Fruit fly (Drosophila melanogaster) whole organism, embryonic: Measurements from ENCODE around the gene lectin-28C.
A peak's percentile ranks its signal among the peaks of the same experiment; 100 is the strongest.

Experiments used
- Ada2b ChIP-seq: fragments of 200-800 bp; sonication (Bioruptor generic); IDR thresholded peaks from 2 replicates; pipeline ENCODE4 v1.3.6; 2022; ENCODE audit warnings: missing biosample characterization, missing genetic modification characterization
- Aef1 ChIP-seq: fragments of 200-800 bp; sonication (Bioruptor generic); IDR thresholded peaks from 3 replicates; pipeline ENCODE4 v1.3.6; 2022; ENCODE audit warnings: missing biosample characterization, missing genetic modification characterization
- B-H2 ChIP-seq: fragments of 200-800 bp; sonication (Bioruptor generic); optimal IDR thresholded peaks from 2 replicates; lab custom pipeline; 2018; ENCODE audit warnings: missing biosample characterization, mild to moderate bottlenecking, missing genetic modification characterization
- CG12391 ChIP-seq: fragments of 200-800 bp; sonication (Bioruptor generic); optimal IDR thresholded peaks from 3 replicates; lab custom pipeline; 2018; ENCODE audit warnings: missing biosample characterization, mild to moderate bottlenecking, missing genetic modification characterization, moderate library complexity
- CG13775 ChIP-seq: fragments of 200-800 bp; sonication (Bioruptor generic); optimal IDR thresholded peaks from 3 replicates; lab custom pipeline; 2017; ENCODE audit warnings: missing biosample characterization, mild to moderate bottlenecking, missing genetic modification characterization
- CG13894 ChIP-seq: fragments of 200-800 bp; sonication (Bioruptor generic); optimal IDR thresholded peaks from 3 replicates; lab custom pipeline; 2018; ENCODE audit warnings: missing biosample characterization, mild to moderate bottlenecking, missing genetic modification characterization, moderate library complexity
- CG15011 ChIP-seq: fragments of 200-800 bp; sonication (Bioruptor generic); optimal IDR thresholded peaks from 3 replicates; lab custom pipeline; 2018; ENCODE audit warnings: missing biosample characterization, mild to moderate bottlenecking, missing genetic modification characterization
- CG16813 ChIP-seq: fragments of 200-800 bp; sonication (Bioruptor generic); IDR thresholded peaks from 3 replicates; pipeline ENCODE4 v1.3.6; 2022; ENCODE audit warnings: missing biosample characterization, missing genetic modification characterization; ENCODE audit not compliant: partially characterized antibody
- CG16815 ChIP-seq: fragments of 200-800 bp; sonication (Bioruptor generic); optimal IDR thresholded peaks from 3 replicates; lab custom pipeline; 2017; ENCODE audit warnings: missing biosample characterization, mild to moderate bottlenecking, missing genetic modification characterization
- CG17328 ChIP-seq: fragments of 200-800 bp; sonication (Bioruptor generic); IDR thresholded peaks from 2 replicates; pipeline ENCODE4 v1.3.6; 2022; ENCODE audit warnings: missing biosample characterization, missing genetic modification characterization
- CG1792 ChIP-seq: fragments of 200-800 bp; sonication (Bioruptor generic); optimal IDR thresholded peaks from 2 replicates; lab custom pipeline; 2016; ENCODE audit warnings: missing biosample characterization, missing genetic modification characterization
- CG18262 ChIP-seq: fragments of 200-800 bp; optimal IDR thresholded peaks from 3 replicates; lab custom pipeline; 2019; ENCODE audit warnings: missing biosample characterization, mild to moderate bottlenecking, missing genetic modification characterization, moderate library complexity
- CG2116 ChIP-seq: fragments of 200-800 bp; sonication (Bioruptor generic); optimal IDR thresholded peaks from 3 replicates; lab custom pipeline; 2018; ENCODE audit warnings: missing biosample characterization, mild to moderate bottlenecking, missing genetic modification characterization
- CG2199 ChIP-seq: fragments of 200-800 bp; sonication (Bioruptor generic); IDR thresholded peaks from 3 replicates; pipeline ENCODE4 v1.3.6; 2022; ENCODE audit warnings: missing biosample characterization, missing genetic modification characterization
- CG6175 ChIP-seq: fragments of 200-800 bp; sonication (Bioruptor generic); IDR thresholded peaks from 3 replicates; pipeline ENCODE4 v1.3.6; 2022; ENCODE audit warnings: missing biosample characterization, missing genetic modification characterization
- CG6654 ChIP-seq: fragments of 200-800 bp; sonication (Bioruptor generic); optimal IDR thresholded peaks from 2 replicates; lab custom pipeline; 2017; ENCODE audit warnings: missing biosample characterization, mild to moderate bottlenecking, missing genetic modification characterization
- CG8281 ChIP-seq: fragments of 200-800 bp; sonication (Bioruptor generic); optimal IDR thresholded peaks from 2 replicates; lab custom pipeline; 2018; ENCODE audit warnings: missing biosample characterization, mild to moderate bottlenecking, missing genetic modification characterization, moderate library complexity
- CG8290 ChIP-seq, 3 experiments: fragments of 200-800 bp; sonication (Bioruptor generic); optimal IDR thresholded peaks; 2 replicates each; lab custom pipeline; 2016 to 2019; ENCODE audit warnings: missing biosample characterization in 3 of 3, missing genetic modification characterization in 3 of 3, mild to moderate bottlenecking in 2 of 3, moderate library complexity in 1 of 3
- CG9876 ChIP-seq: fragments of 200-800 bp; sonication (Bioruptor generic); optimal IDR thresholded peaks from 2 replicates; lab custom pipeline; 2016; ENCODE audit warnings: missing biosample characterization, missing genetic modification characterization
- Chrac-16 ChIP-seq: fragments of 200-800 bp; sonication (Bioruptor generic); optimal IDR thresholded peaks from 3 replicates; lab custom pipeline; 2016; ENCODE audit warnings: missing biosample characterization, missing genetic modification characterization
- D ChIP-seq, 2 experiments: fragments of 200-800 bp in 1 of 2; fragments of >200 bp in 1 of 2; sonication (Bioruptor generic) in 1 of 2; optimal IDR thresholded peaks; 2 replicates in 1 of 2; 3 replicates in 1 of 2; lab custom pipeline; 2017; ENCODE audit warnings: mild to moderate bottlenecking in 1 of 2, missing biosample characterization in 1 of 2, missing genetic modification characterization in 1 of 2, missing genetic modification reagents in 1 of 2
- GATAe ChIP-seq: fragments of 200-800 bp; sonication (Bioruptor generic); conservative IDR thresholded peaks from 2 replicates; pipeline ENCODE4 v1.3.6; 2022; ENCODE audit warnings: missing biosample characterization, missing genetic modification characterization
- HLH3B ChIP-seq: fragments of 200-800 bp; sonication (Bioruptor generic); IDR thresholded peaks from 2 replicates; pipeline ENCODE4 v1.3.6; 2022; ENCODE audit warnings: missing biosample characterization, missing genetic modification characterization
- Kr ChIP-seq: fragments of 200-800 bp; sonication (Bioruptor generic); optimal IDR thresholded peaks from 2 replicates; lab custom pipeline; 2017; ENCODE audit warnings: missing biosample characterization, mild to moderate bottlenecking, missing genetic modification characterization
- MTF-1 ChIP-seq: fragments of 200-800 bp; sonication (Bioruptor generic); optimal IDR thresholded peaks from 2 replicates; lab custom pipeline; 2018; ENCODE audit warnings: missing biosample characterization, mild to moderate bottlenecking, missing genetic modification characterization, borderline replicate concordance
- Med ChIP-seq: fragments of 200-800 bp; sonication (Bioruptor generic); peaks from one replicate; lab custom pipeline; 2016; ENCODE audit warnings: missing biosample characterization, missing genetic modification characterization, mild to moderate bottlenecking, inconsistent platforms, moderate library complexity
- Nf-YB ChIP-seq: fragments of 200-800 bp; sonication (Bioruptor generic); optimal IDR thresholded peaks from 3 replicates; lab custom pipeline; 2019; ENCODE audit warnings: missing biosample characterization, mild to moderate bottlenecking, missing genetic modification characterization, moderate library complexity
- Oli ChIP-seq: fragments of 200-800 bp; sonication (Bioruptor generic); optimal IDR thresholded peaks from 2 replicates; lab custom pipeline; 2018; ENCODE audit warnings: missing biosample characterization, mild to moderate bottlenecking, missing genetic modification characterization, moderate library complexity
- Sry-β ChIP-seq: fragments of 200-800 bp; sonication (Bioruptor generic); optimal IDR thresholded peaks from 2 replicates; lab custom pipeline; 2018; ENCODE audit warnings: missing biosample characterization, mild to moderate bottlenecking, missing genetic modification characterization, moderate library complexity
- chn ChIP-seq: fragments of 200-800 bp; sonication (Bioruptor generic); optimal IDR thresholded peaks from 2 replicates; lab custom pipeline; 2016; ENCODE audit warnings: missing biosample characterization, missing genetic modification characterization
- crc ChIP-seq: fragments of 200-800 bp; sonication (Bioruptor generic); optimal IDR thresholded peaks from 2 replicates; lab custom pipeline; 2016; ENCODE audit warnings: missing biosample characterization, missing genetic modification characterization
- gro ChIP-seq: fragments of 200-800 bp; sonication (Bioruptor generic); optimal IDR thresholded peaks from 2 replicates; lab custom pipeline; 2016; ENCODE audit warnings: missing biosample characterization, missing genetic modification characterization
- hb ChIP-seq: fragments of 200-800 bp; sonication (Bioruptor generic); IDR thresholded peaks from 3 replicates; pipeline ENCODE4 v1.3.6; 2022; ENCODE audit warnings: missing biosample characterization, missing genetic modification characterization; ENCODE audit not compliant: partially characterized antibody
- jigr1 ChIP-seq: fragments of 200-800 bp; sonication (Bioruptor generic); IDR thresholded peaks from 3 replicates; pipeline ENCODE4 v1.3.6; 2022; ENCODE audit warnings: missing biosample characterization, missing genetic modification characterization
- jing ChIP-seq: fragments of 200-800 bp; sonication (Bioruptor generic); optimal IDR thresholded peaks from 2 replicates; lab custom pipeline; 2018; ENCODE audit warnings: missing biosample characterization, mild to moderate bottlenecking, missing genetic modification characterization
- ken ChIP-seq: fragments of 200-800 bp; sonication (Bioruptor generic); IDR thresholded peaks from 3 replicates; pipeline ENCODE4 v1.3.6; 2022; ENCODE audit warnings: missing biosample characterization, missing genetic modification characterization
- maf-S ChIP-seq: fragments of 200-800 bp; sonication (Bioruptor generic); optimal IDR thresholded peaks from 2 replicates; lab custom pipeline; 2016; ENCODE audit warnings: missing biosample characterization, missing genetic modification characterization
- pum ChIP-seq: fragments of 200-800 bp; sonication (Bioruptor generic); optimal IDR thresholded peaks from 2 replicates; lab custom pipeline; 2016; ENCODE audit warnings: missing biosample characterization, missing genetic modification characterization
- repo ChIP-seq: fragments of 200-800 bp; sonication (Bioruptor generic); optimal IDR thresholded peaks from 2 replicates; lab custom pipeline; 2016; ENCODE audit warnings: missing biosample characterization, missing genetic modification characterization
- rib ChIP-seq: fragments of 200-800 bp; sonication (Bioruptor generic); IDR thresholded peaks from 2 replicates; pipeline ENCODE4 v1.3.6; 2022; ENCODE audit warnings: missing biosample characterization, missing genetic modification characterization
- sens ChIP-seq: fragments of 200-800 bp; sonication (Bioruptor generic); peaks from one replicate; lab custom pipeline; 2016; ENCODE audit warnings: missing biosample characterization, missing genetic modification characterization
- slbo ChIP-seq: fragments of 200-800 bp; sonication (Bioruptor generic); IDR thresholded peaks from 2 replicates; pipeline ENCODE4 v1.3.6; 2022; ENCODE audit warnings: missing biosample characterization, missing genetic modification characterization
- slp2 ChIP-seq: fragments of 200-800 bp; sonication (Bioruptor generic); optimal IDR thresholded peaks from 2 replicates; lab custom pipeline; 2016; ENCODE audit warnings: missing biosample characterization, missing genetic modification characterization
- sqz ChIP-seq: fragments of 200-800 bp; sonication (Bioruptor generic); optimal IDR thresholded peaks from 3 replicates; lab custom pipeline; 2018; ENCODE audit warnings: missing biosample characterization, mild to moderate bottlenecking, missing genetic modification characterization
- wdn ChIP-seq: fragments of 200-800 bp; sonication (Bioruptor generic); IDR thresholded peaks from 2 replicates; pipeline ENCODE4 v1.3.6; 2022; ENCODE audit warnings: missing biosample characterization, missing genetic modification characterization
- zen2 ChIP-seq: fragments of 200-800 bp; sonication (Bioruptor generic); IDR thresholded peaks from 3 replicates; pipeline ENCODE4 v1.3.6; 2022; ENCODE audit warnings: missing biosample characterization, missing genetic modification characterization; ENCODE audit not compliant: partially characterized antibody
- zfh2 ChIP-seq: fragments of 200-800 bp; sonication (Bioruptor generic); optimal IDR thresholded peaks from 2 replicates; lab custom pipeline; 2016; ENCODE audit warnings: missing biosample characterization, missing genetic modification characterization

lectin-28C gene

DNA sequence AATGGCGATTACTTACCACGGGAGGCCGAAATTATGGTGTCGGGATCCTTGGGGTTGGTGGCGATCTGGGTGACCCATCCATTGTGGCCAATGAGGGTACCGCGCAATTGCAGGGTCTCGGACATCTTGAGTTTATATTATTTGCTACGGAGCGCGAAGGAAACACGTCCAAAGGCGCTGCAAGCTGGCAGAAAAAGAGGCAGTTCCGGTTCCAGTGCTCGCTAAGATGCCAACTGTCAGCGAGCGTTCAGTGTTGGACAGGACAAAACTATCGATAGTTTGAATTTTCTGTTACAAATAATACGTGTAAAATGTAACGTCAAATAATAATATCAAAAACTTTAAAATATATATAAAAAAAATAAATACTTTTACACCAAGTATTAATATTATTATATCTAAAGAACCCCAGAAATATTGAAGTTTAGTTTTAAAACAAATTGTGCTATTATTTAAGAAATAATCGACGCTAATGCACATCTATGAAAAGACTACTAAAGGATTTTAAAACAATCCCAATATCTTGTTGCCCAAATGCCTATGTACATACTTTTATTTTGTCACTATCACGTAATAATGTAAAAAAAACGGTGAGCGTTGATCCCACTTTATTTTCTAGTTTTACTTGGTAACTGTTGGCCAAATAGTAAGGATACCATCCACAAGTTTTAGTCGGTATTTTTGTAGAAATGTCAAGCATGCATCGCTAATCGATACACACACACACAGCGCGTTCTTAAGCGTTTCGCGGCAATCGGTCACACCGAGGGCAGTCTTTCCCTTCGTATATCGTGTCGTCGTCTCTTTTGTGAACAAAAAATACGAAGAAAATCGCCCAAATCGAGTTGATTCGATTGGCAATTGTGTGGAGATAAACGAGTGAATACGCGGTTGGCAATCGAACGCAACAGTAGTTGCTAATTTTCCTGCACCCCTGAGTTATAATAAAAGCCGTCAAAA is 29.6 kb upstream of the lectin-28C start, which contains the start of the genes Rack1 and mts (continued):
- TF ChIP-seq crc (GFP tag; lab: Kevin White, UChicago) = peak; percentile 66
- peak; percentile 80 for TF ChIP-seq CG15011 (GFP tag; lab: Kevin White, UChicago)
- TF ChIP-seq CG2199 (GFP tag; lab: Robert Waterston, UW) = peak; percentile 77; the same call in 2 of the 3 replicates
- peak; percentile 67 for TF ChIP-seq CG16813 (GFP tag; lab: Robert Waterston, UW)
- peak; percentile 54 for TF ChIP-seq CG8290 (GFP tag; optimal IDR thresholded peaks at IDR 0.05; lab: Kevin White, UChicago)
- peak; percentile 74 to 96 for TF ChIP-seq CG8290 (tag; optimal IDR thresholded peaks at IDR 0.05; lab: Kevin White, UChicago)
- TF ChIP-seq CG13894 (tag; lab: Kevin White, UChicago) = peak; percentile 80
- TF ChIP-seq D (optimal IDR thresholded peaks at IDR 0.05; lab: Kevin White, UChicago) = no peak
- TF ChIP-seq D (GFP tag; optimal IDR thresholded peaks at IDR 0.05; lab: Kevin White, UChicago) = peak; percentile 74
- peak; percentile 81 for TF ChIP-seq gro (GFP tag; lab: Kevin White, UChicago)
- peak; percentile 96 for TF ChIP-seq B-H2 (GFP tag; lab: Kevin White, UChicago)
- TF ChIP-seq Nf-YB = peak; percentile 67
- peak; percentile 71 for TF ChIP-seq chn
- TF ChIP-seq CG9876 (GFP tag; lab: Kevin White, UChicago) = peak; percentile 70
- TF ChIP-seq slbo = peak; percentile 84
- TF ChIP-seq CG1792 = peak; percentile 59
- TF ChIP-seq slp2 (GFP tag; lab: Kevin White, UChicago) = peak; percentile 28
- TF ChIP-seq Kr (GFP tag; lab: Kevin White, UChicago) = peak; percentile 73
- peak; percentile 69 for TF ChIP-seq Chrac-16 (GFP tag; lab: Kevin White, UChicago)
- peak; percentile 60 for TF ChIP-seq CG6654 (GFP tag; lab: Kevin White, UChicago)
- peak; percentile 89 for TF ChIP-seq CG13775 (GFP tag; lab: Kevin White, UChicago)
- TF ChIP-seq CG2116 = peak; percentile 51
- peak; percentile 68 for TF ChIP-seq repo (GFP tag; lab: Kevin White, UChicago)
- TF ChIP-seq CG18262 (tag; lab: Kevin White, UChicago) = peak; percentile 67
- peak; percentile 99 for TF ChIP-seq Med (GFP tag; lab: Kevin White, UChicago)
- TF ChIP-seq CG8281 (tag; lab: Kevin White, UChicago) = peak; percentile 49
- peak; percentile 69 for TF ChIP-seq rib (GFP tag; lab: Robert Waterston, UW)
- peak; percentile 84 for TF ChIP-seq CG12391
- TF ChIP-seq CG6175 (GFP tag; lab: Robert Waterston, UW) = peak; percentile 61; the same call in 1 of the 3 replicates
- TF ChIP-seq wdn (GFP tag; lab: Robert Waterston, UW) = peak; percentile 80
- peak; percentile 84 for TF ChIP-seq HLH3B
- TF ChIP-seq GATAe (GFP tag; lab: Robert Waterston, UW) = no peak
- TF ChIP-seq sqz (GFP tag; lab: Kevin White, UChicago) = peak; percentile 90
- TF ChIP-seq ken (GFP tag; lab: Robert Waterston, UW) = peak; percentile 90
- TF ChIP-seq pum (GFP tag; lab: Kevin White, UChicago) = peak; percentile 63
- TF ChIP-seq CG16815 = peak; percentile 60
- TF ChIP-seq Sry-β (GFP tag; lab: Kevin White, UChicago) = peak; percentile 40
- TF ChIP-seq hb (GFP tag; lab: Robert Waterston, UW) = no peak; the same call in 1 of the 3 replicates
- peak; percentile 88 for TF ChIP-seq CG17328
- TF ChIP-seq zen2 (GFP tag; lab: Robert Waterston, UW) = no peak
- peak; percentile 64 for TF ChIP-seq Aef1 (GFP tag; lab: Robert Waterston, UW)
- TF ChIP-seq jing = peak; percentile 40
- peak; percentile 82 for TF ChIP-seq maf-S
- TF ChIP-seq sens (GFP tag; lab: Kevin White, UChicago) = peak; percentile 93
- peak; percentile 38; the same call in 1 of the 2 replicates for TF ChIP-seq Ada2b
- peak; percentile 65 for TF ChIP-seq zfh2 (GFP tag; lab: Kevin White, UChicago)
- TF ChIP-seq jigr1 = no peak
- peak; percentile 97 for TF ChIP-seq MTF-1 (GFP tag; lab: Kevin White, UChicago)
- TF ChIP-seq Oli (tag; lab: Kevin White, UChicago) = peak; percentile 71
